Worm (Caenorhabditis elegans): Measurements from ENCODE around the gene F44E5.4.

DNA sequence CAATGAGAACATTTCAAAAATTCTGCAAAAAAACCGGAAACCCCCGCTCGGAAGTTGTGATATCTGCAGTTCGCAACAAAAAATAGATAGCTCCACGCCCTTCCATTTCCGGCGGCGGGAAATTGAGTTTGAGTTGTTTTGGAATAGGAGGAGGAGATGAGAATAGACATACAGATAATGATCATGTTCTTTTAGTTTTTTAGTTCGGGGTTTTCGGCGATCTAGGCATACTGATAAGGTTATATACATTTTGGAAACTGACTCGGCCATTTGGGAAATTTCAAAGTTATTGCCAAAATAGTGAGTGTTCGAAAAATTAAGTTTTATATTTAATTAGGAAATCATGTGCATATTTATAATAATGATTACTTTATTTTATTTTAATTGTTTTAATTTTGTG, 25.3 kb downstream of the F44E5.4 start:
- TF ChIP-seq fkh-10 (GFP tag; optimal IDR thresholded peaks at IDR 0.05) (no peak), ceh-30 (tag; optimal IDR thresholded peaks at IDR 0.05) (no peak), madf-2 (tag; optimal IDR thresholded peaks at IDR 0.05) (no peak), ceh-34 (tag; optimal IDR thresholded peaks at IDR 0.05) (no peak), nfya-1 (tag; optimal IDR thresholded peaks at IDR 0.05) (no peak), dve-1 (tag; optimal IDR thresholded peaks at IDR 0.05) (no peak), F13H6.1 (tag; optimal IDR thresholded peaks at IDR 0.05) (no peak), elt-2 (tag; optimal IDR thresholded peaks at IDR 0.05) (no peak), lin-11 (tag; optimal IDR thresholded peaks at IDR 0.05) (no peak), ceh-14 (tag; optimal IDR thresholded peaks at IDR 0.05) (no peak), unc-42 (tag; optimal IDR thresholded peaks at IDR 0.05) (no peak)
